Comparison of ENCODE assay signal across 2 fruit fly cellular contexts in genomic region chr3R:27988189-27988588, dm6.
TF ChIP-seq lines count a peak whose summit lies in the region.

Gene betaTub97EF, minus strand, starts transcription at chr3R:27988384.

TF ChIP-seq in whole organism, embryonic, 481 proteins besides CTCF, POLR2A, EP300 and RAD21 (continued from another document and continues in another):
- no peak for TF ChIP-seq CG8290 (GFP tag; optimal IDR thresholded peaks at IDR 0.05; lab: Kevin White, UChicago)
- peak in 1 of 2 experiments; percentile 69 for TF ChIP-seq CG8290 (tag; optimal IDR thresholded peaks at IDR 0.05; lab: Kevin White, UChicago)
- TF ChIP-seq CG12769 (tag; optimal IDR thresholded peaks at IDR 0.05; lab: Kevin White, UChicago), result peak; percentile 93
- TF ChIP-seq slbo (GFP tag; IDR thresholded peaks at IDR 0.05; lab: Robert Waterston, UW), result peak; percentile 77
- peak; percentile 35; the same call in 1 of the 2 replicates for TF ChIP-seq CG32532 (GFP tag; IDR thresholded peaks at IDR 0.05; lab: Robert Waterston, UW)
- 0 out of 2 replicates have a peak, but pooled peaks have one; percentile 9 for TF ChIP-seq seq (GFP tag; IDR thresholded peaks at IDR 0.05; lab: Robert Waterston, UW)
- TF ChIP-seq Jarid2 (GFP tag; optimal IDR thresholded peaks at IDR 0.05; lab: Kevin White, UChicago), result peak; percentile 81
- 0 out of 2 replicates have a peak, but pooled peaks have one; percentile 28 for TF ChIP-seq E2f1 (GFP tag; IDR thresholded peaks at IDR 0.05; lab: Robert Waterston, UW)
- peak; percentile 75 for TF ChIP-seq kay (GFP tag; optimal IDR thresholded peaks at IDR 0.05; lab: Kevin White, UChicago)
- TF ChIP-seq gro (GFP tag; optimal IDR thresholded peaks at IDR 0.05; lab: Kevin White, UChicago), result peak; percentile 23
- TF ChIP-seq row (GFP tag; IDR thresholded peaks at IDR 0.05; lab: Robert Waterston, UW), result peak; percentile 48
- TF ChIP-seq esg (GFP tag; conservative IDR thresholded peaks at IDR 0.05; lab: Robert Waterston, UW), result 0 out of 2 replicates have a peak, but pooled peaks have one; percentile 7
- peak; percentile 49 for TF ChIP-seq CG9932 (GFP tag; IDR thresholded peaks at IDR 0.05; lab: Robert Waterston, UW)
- TF ChIP-seq CG11723 (GFP tag; optimal IDR thresholded peaks at IDR 0.05; lab: Kevin White, UChicago), result no peak
- TF ChIP-seq CG1647 (GFP tag; optimal IDR thresholded peaks at IDR 0.05; lab: Kevin White, UChicago), result no peak
- 0 out of 2 replicates have a peak, but pooled peaks have one; percentile 40 for TF ChIP-seq stc (GFP tag; IDR thresholded peaks at IDR 0.05; lab: Robert Waterston, UW)
- TF ChIP-seq btn (GFP tag; optimal IDR thresholded peaks at IDR 0.05; lab: Kevin White, UChicago), result no peak
- TF ChIP-seq CG17612 (GFP tag; IDR thresholded peaks at IDR 0.05; lab: Robert Waterston, UW), result no peak
- peak; percentile 20; the same call in 1 of the 4 replicates for TF ChIP-seq Gug (GFP tag; IDR thresholded peaks at IDR 0.05; lab: Robert Waterston, UW)
- TF ChIP-seq Rfx (GFP tag; IDR thresholded peaks at IDR 0.05; lab: Robert Waterston, UW), result peak; percentile 64
- no peak for TF ChIP-seq pzg (GFP tag; optimal IDR thresholded peaks at IDR 0.05; lab: Kevin White, UChicago)
- peak; percentile 74 for TF ChIP-seq Med (GFP tag; lab: Kevin White, UChicago)
- TF ChIP-seq Bgb (GFP tag; IDR thresholded peaks at IDR 0.05; lab: Robert Waterston, UW; ENCODE audit: partially characterized antibody), result 0 out of 2 replicates have a peak, but pooled peaks have one; percentile 35
- TF ChIP-seq mirr (GFP tag; optimal IDR thresholded peaks at IDR 0.05; lab: Kevin White, UChicago), result peak; percentile 36
- peak; percentile 6 for TF ChIP-seq CG1603 (tag; optimal IDR thresholded peaks at IDR 0.05; lab: Kevin White, UChicago)
- TF ChIP-seq Blimp-1 (GFP tag; optimal IDR thresholded peaks at IDR 0.05; lab: Kevin White, UChicago), result no peak
- no peak for TF ChIP-seq ro (GFP tag; IDR thresholded peaks at IDR 0.05; lab: Robert Waterston, UW)
- no peak for TF ChIP-seq sens (GFP tag; lab: Kevin White, UChicago)
- TF ChIP-seq CG15514 (GFP tag; optimal IDR thresholded peaks at IDR 0.05; lab: Kevin White, UChicago), result peak; percentile 30
- TF ChIP-seq CG31441 (GFP tag; IDR thresholded peaks at IDR 0.05; lab: Robert Waterston, UW), result no peak
- 0 out of 2 replicates have a peak, but pooled peaks have one; percentile 21 for TF ChIP-seq ttk (GFP tag; IDR thresholded peaks at IDR 0.05; lab: Robert Waterston, UW)
- TF ChIP-seq Deaf1 (tag; optimal IDR thresholded peaks at IDR 0.05; lab: Kevin White, UChicago), result peak; percentile 29
- no peak for TF ChIP-seq salm (tag; optimal IDR thresholded peaks at IDR 0.05; lab: Kevin White, UChicago)
- TF ChIP-seq H2.0 (GFP tag; IDR thresholded peaks at IDR 0.05; lab: Robert Waterston, UW), result peak; percentile 5; the same call in 1 of the 2 replicates
- TF ChIP-seq CG3847 (GFP tag; IDR thresholded peaks at IDR 0.05; lab: Robert Waterston, UW), result peak; percentile 46
- TF ChIP-seq crol (GFP tag; IDR thresholded peaks at IDR 0.05; lab: Robert Waterston, UW), result peak; percentile 71
- 0 out of 3 replicates have a peak, but pooled peaks have one; percentile 8 for TF ChIP-seq CG2889 (GFP tag; IDR thresholded peaks at IDR 0.05; lab: Robert Waterston, UW)
- TF ChIP-seq sd (tag; optimal IDR thresholded peaks at IDR 0.05; lab: Kevin White, UChicago), result peak; percentile 54
- no peak for TF ChIP-seq CG9727 (GFP tag; optimal IDR thresholded peaks at IDR 0.05; lab: Kevin White, UChicago)
- no peak for TF ChIP-seq MBD-R2 (GFP tag; IDR thresholded peaks at IDR 0.05; lab: Robert Waterston, UW)
- TF ChIP-seq CG32767 (GFP tag; IDR thresholded peaks at IDR 0.05; lab: Robert Waterston, UW), result 0 out of 2 replicates have a peak, but pooled peaks have one; percentile 7
- TF ChIP-seq vvl (GFP tag; IDR thresholded peaks at IDR 0.05; lab: Robert Waterston, UW), result peak; percentile 28; the same call in 1 of the 2 replicates
- peak; percentile 29 for TF ChIP-seq HmgZ (tag; optimal IDR thresholded peaks at IDR 0.05; lab: Kevin White, UChicago)
- TF ChIP-seq CG3163 (GFP tag; optimal IDR thresholded peaks at IDR 0.05; lab: Kevin White, UChicago), result peak; percentile 12
- TF ChIP-seq Dbx (GFP tag; IDR thresholded peaks at IDR 0.05; lab: Robert Waterston, UW), result peak; percentile 40; the same call in 1 of the 3 replicates
- TF ChIP-seq bsh (GFP tag; optimal IDR thresholded peaks at IDR 0.05; lab: Kevin White, UChicago), result peak in 1 of 2 experiments; percentile 0
- TF ChIP-seq CG4730 (GFP tag; IDR thresholded peaks at IDR 0.05; lab: Robert Waterston, UW), result 0 out of 2 replicates have a peak, but pooled peaks have one; percentile 15
- TF ChIP-seq prd (optimal IDR thresholded peaks at IDR 0.05; lab: Kevin White, UChicago), result no peak
- peak; percentile 13; the same call in 1 of the 3 replicates for TF ChIP-seq prd (GFP tag; IDR thresholded peaks at IDR 0.05; lab: Robert Waterston, UW)
- TF ChIP-seq CG7786 (GFP tag; optimal IDR thresholded peaks at IDR 0.05; lab: Kevin White, UChicago), result no peak
- TF ChIP-seq zf30C (GFP tag; optimal IDR thresholded peaks at IDR 0.05; lab: Kevin White, UChicago), result peak; percentile 5
- TF ChIP-seq CoRest (tag; optimal IDR thresholded peaks at IDR 0.05; lab: Kevin White, UChicago), result no peak
- 0 out of 3 replicates have a peak, but pooled peaks have one; percentile 22 for TF ChIP-seq CG6791 (GFP tag; IDR thresholded peaks at IDR 0.05; lab: Robert Waterston, UW; ENCODE audit: partially characterized antibody)
- peak; percentile 32; the same call in 2 of the 3 replicates for TF ChIP-seq dysf (GFP tag; IDR thresholded peaks at IDR 0.05; lab: Robert Waterston, UW)
- TF ChIP-seq Rx (GFP tag; IDR thresholded peaks at IDR 0.05; lab: Robert Waterston, UW), result no peak
- TF ChIP-seq B-H2 (GFP tag; optimal IDR thresholded peaks at IDR 0.05; lab: Kevin White, UChicago), result peak; percentile 10
- 0 out of 2 replicates have a peak, but pooled peaks have one; percentile 40 for TF ChIP-seq CG14441 (GFP tag; IDR thresholded peaks at IDR 0.05; lab: Robert Waterston, UW)
- no peak for TF ChIP-seq fu2 (GFP tag; optimal IDR thresholded peaks at IDR 0.05; lab: Kevin White, UChicago)
- no peak for TF ChIP-seq stwl (tag; optimal IDR thresholded peaks at IDR 0.05; lab: Kevin White, UChicago)
- TF ChIP-seq sens-2 (GFP tag; IDR thresholded peaks at IDR 0.05; lab: Robert Waterston, UW), result 0 out of 2 replicates have a peak, but pooled peaks have one; percentile 6
- no peak for TF ChIP-seq CG17359 (tag; optimal IDR thresholded peaks at IDR 0.05; lab: Kevin White, UChicago)
- peak; percentile 39; the same call in 1 of the 2 replicates for TF ChIP-seq chm (GFP tag; IDR thresholded peaks at IDR 0.05; lab: Robert Waterston, UW)

TF ChIP-seq in whole organism, prepupa, 60 proteins besides CTCF, POLR2A, EP300 and RAD21 (continued from another document):
- no peak for TF ChIP-seq CG10631 (GFP tag; optimal IDR thresholded peaks at IDR 0.05; lab: Kevin White, UChicago)
- TF ChIP-seq CG7368 (GFP tag; optimal IDR thresholded peaks at IDR 0.05; lab: Kevin White, UChicago), result no peak
- TF ChIP-seq CG8319 (GFP tag; optimal IDR thresholded peaks at IDR 0.05; lab: Kevin White, UChicago), result no peak
- TF ChIP-seq CG6792 (GFP tag; optimal IDR thresholded peaks at IDR 0.05; lab: Kevin White, UChicago), result no peak
- TF ChIP-seq Eip78C (GFP tag; lab: Kevin White, UChicago), result peak; percentile 69
- no peak for TF ChIP-seq Sox15 (GFP tag; optimal IDR thresholded peaks at IDR 0.05; lab: Kevin White, UChicago)
- peak; percentile 16 for TF ChIP-seq pdm3 (GFP tag; optimal IDR thresholded peaks at IDR 0.05; lab: Kevin White, UChicago)
- no peak for TF ChIP-seq CG4318 (GFP tag; optimal IDR thresholded peaks at IDR 0.05; lab: Kevin White, UChicago)
- no peak for TF ChIP-seq CG6854 (GFP tag; optimal IDR thresholded peaks at IDR 0.05; lab: Kevin White, UChicago)
- TF ChIP-seq CG31627 (GFP tag; optimal IDR thresholded peaks at IDR 0.05; lab: Kevin White, UChicago), result no peak
- no peak for TF ChIP-seq esn (GFP tag; optimal IDR thresholded peaks at IDR 0.05; lab: Kevin White, UChicago)
- TF ChIP-seq CG11762 (GFP tag; optimal IDR thresholded peaks at IDR 0.05; lab: Kevin White, UChicago; ENCODE audit: insufficient read depth), result no peak
- TF ChIP-seq dsx (GFP tag; optimal IDR thresholded peaks at IDR 0.05; lab: Kevin White, UChicago; ENCODE audit: poor library complexity, severe bottlenecking), result no peak
- no peak for TF ChIP-seq Met (GFP tag; optimal IDR thresholded peaks at IDR 0.05; lab: Kevin White, UChicago)
- no peak for TF ChIP-seq Sox102F (GFP tag; optimal IDR thresholded peaks at IDR 0.05; lab: Kevin White, UChicago)
